Worm (Caenorhabditis elegans) whole organism, young adult: ENCODE results near the gene M7.12.

ENCODE experiments used
- F37B4.10 ChIP-seq: fragments of 200-800 bp; sonication (Bioruptor generic); IDR thresholded peaks from 2 replicates; pipeline ENCODE4 v1.3.6; 2022; ENCODE audit warnings: missing genetic modification characterization, missing compliant biosample characterization
- K12H6.12 ChIP-seq: fragments of 200-800 bp; sonication (Bioruptor generic); optimal IDR thresholded peaks from 2 replicates; lab custom pipeline; 2018; ENCODE audit warnings: mild to moderate bottlenecking, missing genetic modification characterization, missing compliant biosample characterization
- hlh-12 ChIP-seq: sonication (generic microtip); optimal IDR thresholded peaks from 2 replicates; lab custom pipeline; 2016; ENCODE audit warnings: missing genetic modification characterization, missing compliant biosample characterization
- pha-4 ChIP-seq: fragments of 150-350 bp; sonication (generic microtip); optimal IDR thresholded peaks from 2 replicates; lab custom pipeline; 2014; ENCODE audit warnings: missing biosample characterization, missing genetic modification reagents, missing genetic modification characterization
- xnd-1 ChIP-seq: sonication (generic microtip); optimal IDR thresholded peaks from 2 replicates; lab custom pipeline; 2016; ENCODE audit warnings: missing genotype, missing genetic modification reagents, missing genetic modification characterization, missing compliant biosample characterization

- TF ChIP-seq hlh-12 (no peak), xnd-1 (no peak), K12H6.12 (tag; lab: Kevin White, UChicago) (no peak), pha-4 (tag; lab: Kevin White, UChicago) (no peak), F37B4.10 (GFP tag; lab: Robert Waterston, UW) (no peak)
Observed at ce11 chrIV:11068314-11068713, 29.5 kb downstream of the M7.12 start.
